Fruit fly (Drosophila melanogaster): ENCODE measurements around the gene Cpr67Fa1.

Gene Cpr67Fa1

DNA sequence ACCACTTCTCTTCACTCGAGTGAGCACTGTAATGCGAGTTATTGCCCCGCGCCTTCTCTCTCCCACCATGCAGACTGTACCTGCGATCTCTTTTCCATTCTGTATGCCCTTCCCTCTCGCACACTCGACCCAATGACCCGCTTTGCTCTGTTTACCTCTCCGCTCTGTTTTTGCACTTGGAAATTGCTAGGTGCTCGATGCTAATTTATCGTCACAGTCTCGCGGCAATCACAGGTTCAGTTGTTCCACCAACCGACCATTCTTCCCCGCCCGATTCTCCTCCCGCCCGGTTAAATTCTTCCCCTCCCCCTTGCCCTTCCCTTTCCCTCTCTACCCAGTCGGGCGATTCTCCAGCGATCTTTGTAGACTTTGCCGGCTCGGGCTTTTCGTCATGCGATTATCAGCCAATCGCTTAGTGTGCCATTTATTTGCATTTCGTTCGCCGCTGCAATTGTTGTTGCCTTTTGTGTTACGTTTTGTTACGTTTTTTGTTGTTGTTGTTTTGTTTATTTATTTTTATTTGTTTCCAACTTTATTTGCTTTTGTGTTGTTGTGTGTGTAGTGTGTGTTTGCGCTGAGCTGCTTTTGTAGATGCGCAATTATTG is 21.9 kb upstream of the Cpr67Fa1 start:
- TF ChIP-seq CG3032 (tag; optimal IDR thresholded peaks at IDR 0.05) (peak; percentile 15), Sox14 (GFP tag; optimal IDR thresholded peaks at IDR 0.05) (peak; percentile 24), CG7368 (GFP tag; optimal IDR thresholded peaks at IDR 0.05) (peak; percentile 26), CG32006 (GFP tag; optimal IDR thresholded peaks at IDR 0.05) (peak; percentile 45), Smox (GFP tag; optimal IDR thresholded peaks at IDR 0.05) (no peak), achi (GFP tag; optimal IDR thresholded peaks at IDR 0.05) (no peak), Eip78C (GFP tag) (peak; percentile 58), lz (GFP tag; optimal IDR thresholded peaks at IDR 0.05) (no peak), Hr38 (GFP tag; optimal IDR thresholded peaks at IDR 0.05) (no peak), ss (GFP tag; optimal IDR thresholded peaks at IDR 0.05) (peak; percentile 3 to 57), dsx (GFP tag; optimal IDR thresholded peaks at IDR 0.05; ENCODE audit: poor library complexity, severe bottlenecking) (peak; percentile 53), Met (GFP tag; optimal IDR thresholded peaks at IDR 0.05) (no peak), CG9139 (GFP tag; optimal IDR thresholded peaks at IDR 0.05) (peak; percentile 57), topi (GFP tag; optimal IDR thresholded peaks at IDR 0.05) (no peak), vri (GFP tag; optimal IDR thresholded peaks at IDR 0.05) (peak; percentile 78), OdsH (GFP tag; optimal IDR thresholded peaks at IDR 0.05) (no peak), Eip75B (GFP tag; optimal IDR thresholded peaks at IDR 0.05) (no peak), Hr4 (GFP tag; optimal IDR thresholded peaks at IDR 0.05) (peak; percentile 20), Sox15 (GFP tag; optimal IDR thresholded peaks at IDR 0.05) (no peak), CG6854 (GFP tag; optimal IDR thresholded peaks at IDR 0.05) (peak; percentile 23), Gug (GFP tag; IDR thresholded peaks at IDR 0.05) (peak; percentile 55; the same call in 1 of the 2 replicates), fkh (GFP tag; optimal IDR thresholded peaks at IDR 0.05) (peak; percentile 86), Sox102F (GFP tag; optimal IDR thresholded peaks at IDR 0.05) (no peak), CG6163 (GFP tag; IDR thresholded peaks at IDR 0.05) (peak; percentile 88), fd59A (GFP tag; optimal IDR thresholded peaks at IDR 0.05) (no peak), Ets96B (tag; optimal IDR thresholded peaks at IDR 0.05) (peak; percentile 51), dac (GFP tag; optimal IDR thresholded peaks at IDR 0.05) (peak; percentile 37), CG8319 (GFP tag; optimal IDR thresholded peaks at IDR 0.05) (no peak), spab (GFP tag; optimal IDR thresholded peaks at IDR 0.05) (peak; percentile 27), CG31627 (GFP tag; optimal IDR thresholded peaks at IDR 0.05) (no peak), Ets21C (GFP tag; optimal IDR thresholded peaks at IDR 0.05) (no peak), CG3919 (GFP tag; optimal IDR thresholded peaks at IDR 0.05) (peak; percentile 35), CG34406 (GFP tag; optimal IDR thresholded peaks at IDR 0.05) (peak; percentile 1), pdm3 (GFP tag; optimal IDR thresholded peaks at IDR 0.05) (peak; percentile 5), CG6808 (GFP tag; optimal IDR thresholded peaks at IDR 0.05) (peak; percentile 33), CG6792 (GFP tag; optimal IDR thresholded peaks at IDR 0.05) (no peak), CG11902 (GFP tag; optimal IDR thresholded peaks at IDR 0.05) (no peak), esn (GFP tag; optimal IDR thresholded peaks at IDR 0.05) (no peak), svp (GFP tag) (peak; percentile 95), CG11762 (GFP tag; optimal IDR thresholded peaks at IDR 0.05; ENCODE audit: insufficient read depth) (no peak), acj6 (GFP tag; optimal IDR thresholded peaks at IDR 0.05) (no peak), Hr39 (GFP tag; optimal IDR thresholded peaks at IDR 0.05) (no peak), CG11294 (GFP tag; IDR thresholded peaks at IDR 0.05) (no peak), Blimp-1 (GFP tag; optimal IDR thresholded peaks at IDR 0.05) (no peak), CG8632 (GFP tag; optimal IDR thresholded peaks at IDR 0.05) (peak; percentile 15), fd85E (GFP tag; optimal IDR thresholded peaks at IDR 0.05) (no peak), CG6276 (GFP tag; optimal IDR thresholded peaks at IDR 0.05) (peak; percentile 81), CG4318 (GFP tag; optimal IDR thresholded peaks at IDR 0.05) (no peak), CG8119 (GFP tag; IDR thresholded peaks at IDR 0.05) (peak; percentile 82), CG16779 (tag; optimal IDR thresholded peaks at IDR 0.05) (peak; percentile 74), CG10631 (GFP tag; optimal IDR thresholded peaks at IDR 0.05) (no peak), cyc (GFP tag; optimal IDR thresholded peaks at IDR 0.05) (no peak)

Data from whole organism, prepupa.